Worm (Caenorhabditis elegans) whole organism, young adult: ENCODE measurements around the gene sru-38.

Experiments used
- C06A6.2 ChIP-seq: fragments of 200-800 bp; sonication (Bioruptor generic); conservative IDR thresholded peaks from 2 replicates; pipeline ENCODE4 v1.3.6; 2022; ENCODE audit warnings: missing genetic modification characterization, missing compliant biosample characterization
- Y56A3A.18 ChIP-seq: fragments of 200-800 bp; sonication (Bioruptor generic); IDR thresholded peaks from 2 replicates; pipeline ENCODE4 v1.3.6; 2022; ENCODE audit warnings: missing genetic modification reagents, missing genetic modification characterization, missing compliant biosample characterization
- ZK185.1 ChIP-seq: sonication (generic microtip); optimal IDR thresholded peaks from 2 replicates; lab custom pipeline; 2016; ENCODE audit warnings: mild to moderate bottlenecking, missing genetic modification characterization, missing compliant biosample characterization; ENCODE audit not compliant: poor library complexity, severe bottlenecking
- attf-5 ChIP-seq: fragments of 200-800 bp; sonication (Bioruptor generic); optimal IDR thresholded peaks from 2 replicates; lab custom pipeline; 2018; ENCODE audit warnings: mild to moderate bottlenecking, missing genetic modification characterization, missing compliant biosample characterization
- ccch-3 ChIP-seq: fragments of 200-800 bp; sonication (Bioruptor generic); optimal IDR thresholded peaks from 2 replicates; lab custom pipeline; 2018; ENCODE audit warnings: mild to moderate bottlenecking, missing genetic modification characterization, missing compliant biosample characterization
- ceh-40 ChIP-seq: fragments of 200-800 bp; sonication (Bioruptor generic); IDR thresholded peaks from 2 replicates; pipeline ENCODE4 v1.3.6; 2022; ENCODE audit warnings: missing genetic modification characterization, missing compliant biosample characterization
- ceh-79 ChIP-seq: sonication (generic microtip); optimal IDR thresholded peaks from 2 replicates; lab custom pipeline; 2017; ENCODE audit warnings: mild to moderate bottlenecking, missing genetic modification characterization, missing compliant biosample characterization
- efl-1 ChIP-seq: fragments of 150-350 bp; optimal IDR thresholded peaks from 2 replicates; lab custom pipeline; 2014; ENCODE audit warnings: missing biosample characterization, missing genetic modification reagents, missing genetic modification characterization
- ets-4 ChIP-seq: fragments of 200-800 bp; sonication (Bioruptor generic); optimal IDR thresholded peaks from 2 replicates; lab custom pipeline; 2018; ENCODE audit warnings: mild to moderate bottlenecking, missing genetic modification characterization, missing compliant biosample characterization
- hmg-1.2 ChIP-seq: fragments of 200-800 bp; sonication (Bioruptor generic); IDR thresholded peaks from 2 replicates; pipeline ENCODE4 v1.3.6; 2022; ENCODE audit warnings: missing genetic modification reagents, missing genetic modification characterization, missing compliant biosample characterization
- hsf-1 ChIP-seq: fragments of 200-800 bp; sonication (Bioruptor generic); IDR thresholded peaks from 2 replicates; pipeline ENCODE4 v1.3.6; 2022; ENCODE audit warnings: missing genetic modification reagents, missing genetic modification characterization, missing compliant biosample characterization
- lin-35 ChIP-seq, 3 experiments: fragments of 150-350 bp in 2 of 3; sonication (generic microtip) in 1 of 3; optimal IDR thresholded peaks; 2 replicates each; lab custom pipeline; 2014 to 2018; ENCODE audit warnings: missing biosample characterization in 3 of 3, missing genetic modification characterization in 3 of 3, missing genetic modification reagents in 3 of 3
- lir-1 ChIP-seq: fragments of 200-800 bp; sonication (Bioruptor generic); conservative IDR thresholded peaks from 2 replicates; pipeline ENCODE4 v1.3.6; 2022; ENCODE audit warnings: missing genetic modification reagents, missing genetic modification characterization, missing compliant biosample characterization
- mcd-1 ChIP-seq: fragments of 200-800 bp; sonication (Bioruptor generic); IDR thresholded peaks from 2 replicates; pipeline ENCODE4 v1.3.6; 2022; ENCODE audit warnings: missing genetic modification reagents, missing genetic modification characterization, missing compliant biosample characterization
- nfya-2 ChIP-seq: fragments of 200-800 bp; sonication (Bioruptor generic); IDR thresholded peaks from 2 replicates; pipeline ENCODE4 v1.3.6; 2022; ENCODE audit warnings: missing genetic modification reagents, missing genetic modification characterization, missing compliant biosample characterization
- nhr-27 ChIP-seq: fragments of 200-800 bp; sonication (Bioruptor generic); optimal IDR thresholded peaks from 2 replicates; lab custom pipeline; 2018; ENCODE audit warnings: mild to moderate bottlenecking, missing genetic modification characterization, moderate library complexity, missing compliant biosample characterization
- nhr-80 ChIP-seq: sonication (generic microtip); optimal IDR thresholded peaks from 2 replicates; lab custom pipeline; 2016; ENCODE audit warnings: missing genetic modification characterization, missing compliant biosample characterization
- pbrm-1 ChIP-seq: fragments of 200-800 bp; sonication (Bioruptor generic); IDR thresholded peaks from 2 replicates; pipeline ENCODE4 v1.3.6; 2022; ENCODE audit warnings: missing genetic modification reagents, missing genetic modification characterization, missing compliant biosample characterization
- sea-2 ChIP-seq: fragments of 200-800 bp; sonication (Bioruptor generic); IDR thresholded peaks from 2 replicates; pipeline ENCODE4 v1.3.6; 2022; ENCODE audit warnings: missing genetic modification characterization, missing compliant biosample characterization
- snpc-1.3 ChIP-seq: sonication (generic microtip); optimal IDR thresholded peaks from 2 replicates; lab custom pipeline; 2017; ENCODE audit warnings: missing genetic modification characterization, mild to moderate bottlenecking, missing compliant biosample characterization, antibody characterized with exemption, moderate library complexity, missing genotype, missing genetic modification reagents; ENCODE audit not compliant: insufficient read depth
- snpc-4 ChIP-seq, 5 experiments: fragments of 150-350 bp in 1 of 5; sonication (generic microtip) in 4 of 5; optimal IDR thresholded peaks; 2 replicates each; lab custom pipeline; 2014 to 2018; ENCODE audit warnings: missing genetic modification characterization in 5 of 5, missing biosample characterization in 3 of 5, antibody characterized with exemption in 2 of 5, mild to moderate bottlenecking in 2 of 5, missing compliant biosample characterization in 2 of 5, missing genotype in 2 of 5, moderate library complexity in 2 of 5, missing genetic modification reagents in 1 of 5
- sptf-2 ChIP-seq: fragments of 200-800 bp; sonication (Bioruptor generic); optimal IDR thresholded peaks from 2 replicates; lab custom pipeline; 2018; ENCODE audit warnings: mild to moderate bottlenecking, missing genetic modification characterization, missing compliant biosample characterization
- tbp1 ChIP-seq: fragments of 200-800 bp; sonication (Bioruptor generic); optimal IDR thresholded peaks from 2 replicates; lab custom pipeline; 2018; ENCODE audit warnings: mild to moderate bottlenecking, missing genetic modification characterization, missing compliant biosample characterization
- zfh-2 ChIP-seq: fragments of 200-800 bp; sonication (Bioruptor generic); conservative IDR thresholded peaks from 2 replicates; pipeline ENCODE4 v1.3.6; 2022; ENCODE audit warnings: missing genetic modification reagents, missing genetic modification characterization, missing compliant biosample characterization
- ztf-18 ChIP-seq: sonication (generic microtip); optimal IDR thresholded peaks from 2 replicates; lab custom pipeline; 2016; ENCODE audit warnings: missing genotype, mild to moderate bottlenecking, missing genetic modification characterization, missing compliant biosample characterization
- ztf-25 ChIP-seq: fragments of 200-800 bp; sonication (Bioruptor generic); IDR thresholded peaks from 2 replicates; pipeline ENCODE4 v1.3.6; 2022; ENCODE audit warnings: missing genetic modification reagents, missing genetic modification characterization, missing compliant biosample characterization

sru-38 gene

DNA sequence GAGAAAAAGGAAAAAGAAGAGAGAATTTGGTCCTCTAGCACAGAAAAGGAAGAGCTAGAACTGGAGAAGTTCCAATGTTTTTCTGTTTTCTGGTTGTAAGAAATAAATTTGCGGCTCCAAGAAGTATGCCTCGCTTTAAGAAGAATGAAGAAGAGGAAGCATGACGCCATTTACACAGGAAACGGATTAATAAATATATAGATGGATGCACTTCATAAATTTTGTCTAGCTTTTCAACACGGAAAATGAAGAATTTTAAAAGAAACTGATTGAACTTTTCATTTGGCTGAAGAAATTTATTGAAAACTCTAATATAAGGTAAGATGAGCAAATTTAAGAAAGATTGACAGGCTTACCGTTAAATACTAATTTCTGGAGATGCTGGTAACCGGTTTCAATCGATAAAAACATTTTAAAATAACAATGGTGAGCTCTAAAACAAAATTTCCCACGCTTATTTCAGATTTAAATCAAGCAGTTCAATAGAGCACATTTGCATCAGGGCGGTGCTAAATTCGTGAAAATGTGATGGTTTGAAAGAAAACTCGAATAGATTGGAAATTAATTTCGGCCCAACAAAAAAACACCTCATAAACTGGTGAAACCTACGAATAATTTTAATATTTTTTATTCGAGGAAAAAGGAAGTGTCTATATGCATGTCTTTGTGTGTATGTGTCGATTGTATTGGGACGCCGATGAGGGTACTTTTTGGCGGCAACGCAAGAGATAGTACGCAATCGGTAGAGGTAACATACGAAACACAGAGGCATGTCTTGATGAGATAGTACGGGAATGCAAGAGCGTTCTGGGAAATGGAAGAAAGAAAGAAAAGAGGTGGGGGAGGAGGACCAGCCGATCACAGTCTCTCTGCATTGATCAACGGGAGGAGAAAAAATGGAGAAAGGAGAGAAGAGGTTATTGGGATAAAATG lies 20.3 kb upstream of the sru-38 start:
- TF ChIP-seq zfh-2 (GFP tag; lab: Robert Waterston, UW) (0 out of 2 replicates have a peak, but pooled peaks have one; percentile 16), nhr-27 (tag; lab: Kevin White, UChicago) (no peak), ztf-18 (tag; lab: Kevin White, UChicago) (no peak), sptf-2 (GFP tag; lab: Kevin White, UChicago) (no peak), snpc-4 (GFP tag; optimal IDR thresholded peaks at IDR 0.05; lab: Kevin White, UChicago) (no peak), snpc-4 (tag; optimal IDR thresholded peaks at IDR 0.05; lab: Kevin White, UChicago) (no peak), nfya-2 (no peak), ZK185.1 (tag; lab: Kevin White, UChicago) (no peak), mcd-1 (GFP tag; lab: Robert Waterston, UW) (peak; percentile 64), nhr-80 (peak; percentile 14), attf-5 (GFP tag; lab: Kevin White, UChicago) (peak; percentile 50), efl-1 (GFP tag; lab: Kevin White, UChicago) (peak; percentile 9), hmg-1.2 (GFP tag; lab: Robert Waterston, UW) (peak; percentile 76; the same call in 1 of the 2 replicates)

DNA sequence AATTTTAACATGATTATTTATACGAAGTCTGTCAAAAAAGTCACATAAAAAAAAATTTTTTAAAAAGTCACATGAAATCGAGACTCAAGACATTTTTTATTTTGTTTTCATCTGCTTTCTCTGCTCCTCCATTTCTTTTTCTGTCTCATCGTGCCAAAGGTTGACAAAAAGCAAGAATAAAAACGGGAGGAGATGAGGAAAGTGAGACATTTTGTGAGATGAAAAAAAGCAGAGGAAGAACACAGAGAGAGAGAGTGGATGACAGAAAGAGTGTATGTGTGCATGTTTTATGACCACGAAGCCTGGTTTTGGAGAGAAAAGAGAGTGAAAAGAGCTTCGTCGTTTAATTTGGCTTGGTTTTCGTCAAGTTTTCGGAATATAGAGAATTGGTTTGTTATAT lies 18.0 kb upstream of the sru-38 start:
- TF ChIP-seq lin-35 (GFP tag; optimal IDR thresholded peaks at IDR 0.05; lab: Kevin White, UChicago): peak in 1 of 3 experiments; percentile 2
- no peak for TF ChIP-seq ceh-79 (tag; lab: Kevin White, UChicago)
- TF ChIP-seq tbp1: no peak

ce11 chrV:9848576-9848975 lies 12.7 kb upstream of the sru-38 start:
- no peak for TF ChIP-seq nhr-80

DNA sequence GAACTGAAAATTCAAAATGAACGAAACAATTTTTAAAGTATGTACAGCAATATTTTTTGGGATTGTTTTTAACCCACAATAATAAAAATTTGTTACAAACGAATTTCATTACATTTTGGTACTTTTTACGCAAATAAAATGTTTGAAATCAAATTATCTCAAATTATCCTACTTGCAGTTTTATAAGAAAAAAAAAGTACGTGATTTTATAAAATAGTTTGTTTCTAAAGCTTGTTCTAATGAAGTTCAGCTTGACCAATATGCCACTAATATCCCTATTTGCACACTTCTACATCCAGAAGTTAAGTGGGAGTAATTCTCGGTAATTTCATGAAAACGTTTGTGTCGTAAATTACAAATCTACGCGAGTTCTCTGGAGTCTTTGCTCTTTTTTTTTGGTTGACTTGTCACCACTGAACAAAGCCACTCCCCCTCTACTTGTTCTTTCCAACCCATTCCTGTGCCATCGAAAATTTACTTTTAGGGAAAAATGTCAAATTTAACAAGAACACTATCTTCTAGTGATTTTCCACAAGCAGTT lies 7.6 kb upstream of the sru-38 start, which contains the start of gene sru-8:
Gene sru-8, plus strand, starts transcription at position 491 of the 541 bp plus-strand sequence.
- no peak for TF ChIP-seq sptf-2 (GFP tag; lab: Kevin White, UChicago)

ce11 chrV:9841376-9841775 lies 5.5 kb upstream of the sru-38 start, which contains the start of gene sru-36:
Gene sru-36, plus strand, starts transcription at chrV:9841676.
- TF ChIP-seq Y56A3A.18 (GFP tag; lab: Robert Waterston, UW) (no peak), ceh-40 (GFP tag; lab: Robert Waterston, UW) (no peak), lir-1 (GFP tag; lab: Robert Waterston, UW) (no peak), snpc-4 (GFP tag; optimal IDR thresholded peaks at IDR 0.05; lab: Kevin White, UChicago) (no peak), snpc-4 (tag; optimal IDR thresholded peaks at IDR 0.05; lab: Kevin White, UChicago) (no peak), hmg-1.2 (GFP tag; lab: Robert Waterston, UW) (no peak), ets-4 (GFP tag; lab: Kevin White, UChicago) (no peak), ZK185.1 (tag; lab: Kevin White, UChicago) (no peak), ztf-25 (no peak), pbrm-1 (no peak), hsf-1 (no peak), ccch-3 (no peak), C06A6.2 (GFP tag; lab: Robert Waterston, UW) (no peak), lin-35 (GFP tag; optimal IDR thresholded peaks at IDR 0.05; lab: Kevin White, UChicago) (no peak), snpc-1.3 (tag; lab: Kevin White, UChicago) (no peak), sea-2 (GFP tag; lab: Robert Waterston, UW) (no peak)
